ENCODE assay signal across 2 worm cellular contexts in genomic region chrIII:12192589-12192988, ce11.
A peak's percentile ranks its signal among the peaks of the same experiment; 100 is the strongest.
TF ChIP-seq lines count a peak whose summit lies in the region.

No protein-coding gene starts in this region.

TF ChIP-seq in whole organism, L4 larva, 104 proteins besides CTCF, POLR2A, EP300 and RAD21:
- TF ChIP-seq lim-7 (GFP tag; IDR thresholded peaks at IDR 0.05; lab: Robert Waterston, UW) (peak; percentile 54; the same call in 1 of the 2 replicates), dmd-9 (GFP tag; IDR thresholded peaks at IDR 0.05; lab: Robert Waterston, UW) (peak; percentile 45; the same call in 1 of the 2 replicates), egl-43 (GFP tag; IDR thresholded peaks at IDR 0.05; lab: Robert Waterston, UW) (peak; percentile 55; the same call in 1 of the 2 replicates), lin-38 (GFP tag; IDR thresholded peaks at IDR 0.05; lab: Robert Waterston, UW) (peak; percentile 39; the same call in 1 of the 2 replicates), set-16 (GFP tag; IDR thresholded peaks at IDR 0.05; lab: Robert Waterston, UW) (peak; percentile 47; the same call in 1 of the 2 replicates), ctbp-1 (GFP tag; IDR thresholded peaks at IDR 0.05; lab: Robert Waterston, UW) (0 out of 2 replicates have a peak, but pooled peaks have one; percentile 10), snpc-1.2 (GFP tag; IDR thresholded peaks at IDR 0.05; lab: Robert Waterston, UW) (0 out of 2 replicates have a peak, but pooled peaks have one; percentile 27)
TF ChIP-seq in whole organism, L4 larva: peak in this region for 7; not testable (repeated sequence) for 97.

TF ChIP-seq in whole organism, young adult, 124 proteins besides CTCF, POLR2A, EP300 and RAD21:
- TF ChIP-seq B0261.1 (tag; optimal IDR thresholded peaks at IDR 0.05; lab: Kevin White, UChicago) (peak; percentile 46), lin-26 (GFP tag; IDR thresholded peaks at IDR 0.05; lab: Robert Waterston, UW) (0 out of 2 replicates have a peak, but pooled peaks have one; percentile 67), rpc-1 (optimal IDR thresholded peaks at IDR 0.05; lab: Kevin White, UChicago) (peak; percentile 9), rpc-1 (tag; optimal IDR thresholded peaks at IDR 0.05; lab: Kevin White, UChicago) (peak; percentile 68), nfyb-1 (GFP tag; IDR thresholded peaks at IDR 0.05; lab: Robert Waterston, UW) (0 out of 2 replicates have a peak, but pooled peaks have one; percentile 55), D2030.7 (GFP tag; IDR thresholded peaks at IDR 0.05; lab: Robert Waterston, UW) (peak; percentile 27; the same call in 1 of the 2 replicates), tbp1 (GFP tag; optimal IDR thresholded peaks at IDR 0.05; lab: Kevin White, UChicago) (peak; percentile 76)
